Fruit fly (Drosophila melanogaster) whole organism, adult: ENCODE data around the gene CG18088.

Experiments
- Crg-1 ChIP-seq: fragments of 200-800 bp; sonication (Bioruptor generic); optimal IDR thresholded peaks from 2 replicates; lab custom pipeline; 2016; ENCODE audit warnings: missing biosample characterization, missing genetic modification characterization
- cnc ChIP-seq, 2 experiments: fragments of >200 bp; optimal IDR thresholded peaks; 2 replicates each; lab custom pipeline; 2017
- ovo ChIP-seq: fragments of 200-800 bp; sonication (Bioruptor generic); optimal IDR thresholded peaks from 2 replicates; lab custom pipeline; 2016; ENCODE audit warnings: missing biosample characterization, missing genetic modification characterization

DNA sequence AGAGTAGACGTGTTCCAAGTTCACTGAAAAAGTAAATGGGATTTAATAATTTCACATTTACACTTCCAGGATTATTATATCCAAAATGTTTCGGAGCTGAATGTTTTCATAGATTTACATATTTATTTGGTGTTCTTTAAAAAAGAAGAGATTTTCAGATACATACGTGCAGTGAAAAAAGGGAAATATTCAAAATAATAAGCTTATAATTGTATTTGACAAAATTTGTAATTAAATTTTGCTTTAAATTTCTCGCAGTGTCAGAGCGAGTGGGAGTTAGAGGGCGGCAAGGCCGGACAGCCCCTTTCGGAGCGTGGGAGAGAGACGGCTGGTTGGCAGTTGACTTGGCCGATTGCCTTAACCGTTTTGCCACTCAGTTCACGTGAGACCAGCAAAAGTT is 30.3 kb upstream of the CG18088 start, which contains the start of gene Tsp29Fb:
- TF ChIP-seq cnc (optimal IDR thresholded peaks at IDR 0.05; lab: Kevin White, UChicago) (no peak), ovo (peak; percentile 19), Crg-1 (GFP tag; lab: Kevin White, UChicago) (no peak)
